Fruit fly (Drosophila melanogaster): Measurements from ENCODE around the gene Ste12DOR.

DNA sequence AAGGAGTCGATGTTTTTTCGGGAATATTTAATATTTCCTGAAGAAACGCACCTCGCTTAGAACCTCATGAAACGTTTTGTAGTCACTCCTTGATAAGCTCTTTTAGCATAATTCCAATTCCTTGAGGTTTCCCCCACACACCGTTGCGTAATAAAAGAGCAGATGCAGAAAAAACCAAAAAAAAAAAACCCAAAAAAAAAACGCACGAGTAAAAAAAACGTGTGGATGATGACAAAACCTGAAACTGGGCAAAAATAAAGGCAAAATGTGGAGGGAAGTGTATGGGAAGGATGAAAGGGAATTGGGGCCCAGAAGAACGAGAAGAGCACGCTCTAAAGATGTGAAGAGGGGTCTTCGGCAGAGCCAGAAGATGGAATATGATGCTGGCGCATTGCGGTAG, 19.7 kb upstream of the Ste12DOR start:
- TF ChIP-seq h (optimal IDR thresholded peaks at IDR 0.05) = no peak
- no peak for TF ChIP-seq psq (optimal IDR thresholded peaks at IDR 0.05)
- no peak for TF ChIP-seq Sin3A (optimal IDR thresholded peaks at IDR 0.05)
